Worm (Caenorhabditis elegans) whole organism, L2 larva: ENCODE measurements around the gene der-2.

Experiments used
- C34F6.9 ChIP-seq: fragments of 150-350 bp; optimal IDR thresholded peaks from 2 replicates; lab custom pipeline; 2014; ENCODE audit warnings: missing biosample characterization, missing genetic modification characterization
- F13H6.1 ChIP-seq: sonication (generic microtip); optimal IDR thresholded peaks from 2 replicates; lab custom pipeline; 2016; ENCODE audit warnings: missing genetic modification characterization, missing compliant biosample characterization
- Y55F3AM.14 ChIP-seq: fragments of 200-800 bp; sonication (Bioruptor generic); optimal IDR thresholded peaks from 2 replicates; lab custom pipeline; 2018; ENCODE audit warnings: mild to moderate bottlenecking, missing genetic modification characterization, missing compliant biosample characterization
- ZK546.5 ChIP-seq: sonication (generic microtip); optimal IDR thresholded peaks from 2 replicates; lab custom pipeline; 2017; ENCODE audit warnings: missing biosample characterization, missing genetic modification characterization
- aly-2 ChIP-seq: fragments of 150-350 bp; optimal IDR thresholded peaks from 2 replicates; lab custom pipeline; 2014; ENCODE audit warnings: missing biosample characterization, missing genetic modification characterization
- ama-1 ChIP-seq: fragments of 150-350 bp; optimal IDR thresholded peaks from 2 replicates; lab custom pipeline; 2018; ENCODE audit warnings: inconsistent platforms
- blmp-1 ChIP-seq: sonication (generic microtip); optimal IDR thresholded peaks from 2 replicates; lab custom pipeline; 2017; ENCODE audit warnings: missing genetic modification characterization, mild to moderate bottlenecking, missing compliant biosample characterization, antibody characterized with exemption, moderate library complexity; ENCODE audit not compliant: insufficient read depth
- ceh-16 ChIP-seq: fragments of 150-350 bp; optimal IDR thresholded peaks from 2 replicates; lab custom pipeline; 2014; ENCODE audit warnings: missing biosample characterization, missing genetic modification characterization
- ceh-82 ChIP-seq: fragments of 150-350 bp; optimal IDR thresholded peaks from 2 replicates; lab custom pipeline; 2014; ENCODE audit warnings: missing biosample characterization, missing genetic modification characterization
- crh-2 ChIP-seq: sonication (generic microtip); optimal IDR thresholded peaks from 2 replicates; lab custom pipeline; 2017; ENCODE audit warnings: missing biosample characterization, missing genetic modification characterization
- dmd-4 ChIP-seq: sonication (generic microtip); optimal IDR thresholded peaks from 2 replicates; lab custom pipeline; 2017; ENCODE audit warnings: missing biosample characterization, missing genetic modification characterization
- egl-27 ChIP-seq: sonication (generic microtip); optimal IDR thresholded peaks from 3 replicates; lab custom pipeline; 2017; ENCODE audit warnings: missing biosample characterization, missing genetic modification reagents, missing genetic modification characterization
- elt-3 ChIP-seq: sonication (generic microtip); optimal IDR thresholded peaks from 2 replicates; lab custom pipeline; 2017; ENCODE audit warnings: missing biosample characterization, missing genetic modification characterization
- fos-1 ChIP-seq: fragments of 150-350 bp; optimal IDR thresholded peaks from 2 replicates; lab custom pipeline; 2014; ENCODE audit warnings: missing biosample characterization, missing genetic modification characterization
- gmeb-1 ChIP-seq: fragments of 150-350 bp; optimal IDR thresholded peaks from 2 replicates; lab custom pipeline; 2014; ENCODE audit warnings: missing biosample characterization, missing genetic modification characterization
- lin-39 ChIP-seq: fragments of 150-350 bp; optimal IDR thresholded peaks from 2 replicates; lab custom pipeline; 2014; ENCODE audit warnings: missing biosample characterization, missing genetic modification reagents, missing genetic modification characterization
- lsy-2 ChIP-seq, 2 experiments: fragments of 150-350 bp in 1 of 2; sonication (generic microtip) in 1 of 2; optimal IDR thresholded peaks; 2 replicates each; lab custom pipeline; 2014 to 2017; ENCODE audit warnings: missing biosample characterization in 2 of 2, missing genetic modification characterization in 2 of 2
- mab-5 ChIP-seq: fragments of 150-350 bp; optimal IDR thresholded peaks from 2 replicates; lab custom pipeline; 2014; ENCODE audit warnings: missing biosample characterization, missing genetic modification characterization
- mbf-1 ChIP-seq: sonication (generic microtip); optimal IDR thresholded peaks from 2 replicates; lab custom pipeline; 2017; ENCODE audit warnings: missing biosample characterization, missing genetic modification characterization
- mdl-1 ChIP-seq, 2 experiments: fragments of 150-350 bp in 1 of 2; sonication (generic microtip) in 1 of 2; optimal IDR thresholded peaks; 2 replicates each; lab custom pipeline; 2017; ENCODE audit warnings: missing biosample characterization in 2 of 2, missing genetic modification characterization in 2 of 2
- nhr-10 ChIP-seq: sonication (generic microtip); optimal IDR thresholded peaks from 2 replicates; lab custom pipeline; 2017; ENCODE audit warnings: missing biosample characterization, missing genetic modification characterization
- nhr-11 ChIP-seq: fragments of 150-350 bp; optimal IDR thresholded peaks from 2 replicates; lab custom pipeline; 2014; ENCODE audit warnings: missing biosample characterization, missing genetic modification characterization
- nhr-12 ChIP-seq: fragments of 150-350 bp; optimal IDR thresholded peaks from 2 replicates; lab custom pipeline; 2014; ENCODE audit warnings: missing biosample characterization, missing genetic modification characterization
- nhr-129 ChIP-seq: fragments of 150-350 bp; optimal IDR thresholded peaks from 2 replicates; lab custom pipeline; 2014; ENCODE audit warnings: missing biosample characterization, missing genetic modification characterization
- nhr-21 ChIP-seq: fragments of 150-350 bp; optimal IDR thresholded peaks from 2 replicates; lab custom pipeline; 2014; ENCODE audit warnings: missing biosample characterization, missing genetic modification characterization
- nhr-23 ChIP-seq: fragments of 150-350 bp; optimal IDR thresholded peaks from 2 replicates; lab custom pipeline; 2014; ENCODE audit warnings: missing biosample characterization, missing genetic modification reagents, missing genetic modification characterization
- nhr-25 ChIP-seq: fragments of 150-350 bp; sonication (generic microtip); optimal IDR thresholded peaks from 3 replicates; lab custom pipeline; 2014; ENCODE audit warnings: missing biosample characterization, missing genetic modification characterization
- peb-1 ChIP-seq: fragments of 150-350 bp; optimal IDR thresholded peaks from 2 replicates; lab custom pipeline; 2014; ENCODE audit warnings: missing biosample characterization, missing genetic modification characterization
- skn-1 ChIP-seq: sonication (generic microtip); optimal IDR thresholded peaks from 2 replicates; lab custom pipeline; 2017; ENCODE audit warnings: missing biosample characterization, missing genetic modification characterization
- sma-3 ChIP-seq: sonication (generic microtip); optimal IDR thresholded peaks from 2 replicates; lab custom pipeline; 2016; ENCODE audit warnings: missing genetic modification reagents, missing genetic modification characterization, missing compliant biosample characterization
- sma-9 ChIP-seq, 2 experiments: fragments of 150-350 bp in 1 of 2; sonication (generic microtip) in 1 of 2; optimal IDR thresholded peaks; 2 replicates each; lab custom pipeline; 2014 to 2016; ENCODE audit warnings: missing genetic modification characterization in 2 of 2, mild to moderate bottlenecking in 1 of 2, missing biosample characterization in 1 of 2, missing compliant biosample characterization in 1 of 2, missing genetic modification reagents in 1 of 2, moderate library complexity in 1 of 2
- snpc-4 ChIP-seq: fragments of 150-350 bp; optimal IDR thresholded peaks from 2 replicates; lab custom pipeline; 2014; ENCODE audit warnings: missing biosample characterization, missing genetic modification characterization
- unc-39 ChIP-seq: fragments of 150-350 bp; optimal IDR thresholded peaks from 2 replicates; lab custom pipeline; 2014; ENCODE audit warnings: missing biosample characterization, missing genetic modification characterization
- unc-55 ChIP-seq: fragments of 150-350 bp; sonication (generic microtip); optimal IDR thresholded peaks from 3 replicates; lab custom pipeline; 2014; ENCODE audit warnings: missing biosample characterization, missing genetic modification reagents, missing genetic modification characterization
- unc-62 ChIP-seq: fragments of 150-350 bp; optimal IDR thresholded peaks from 2 replicates; lab custom pipeline; 2014; ENCODE audit warnings: missing biosample characterization, missing genetic modification reagents, missing genetic modification characterization
- zag-1 ChIP-seq: fragments of 150-350 bp; optimal IDR thresholded peaks from 2 replicates; lab custom pipeline; 2014; ENCODE audit warnings: missing biosample characterization, missing genetic modification characterization
- ztf-1 ChIP-seq: fragments of 200-800 bp; sonication (Bioruptor generic); conservative IDR thresholded peaks from 2 replicates; pipeline ENCODE4 v1.3.6; 2022; ENCODE audit warnings: missing genetic modification characterization, missing compliant biosample characterization
- ztf-11 ChIP-seq: sonication (generic microtip); optimal IDR thresholded peaks from 2 replicates; lab custom pipeline; 2017; ENCODE audit warnings: missing biosample characterization, missing genetic modification characterization
- ztf-4 ChIP-seq: fragments of 150-350 bp; optimal IDR thresholded peaks from 2 replicates; lab custom pipeline; 2014; ENCODE audit warnings: missing biosample characterization, missing genetic modification characterization

Gene der-2

ce11 chrIII:7207903-7208497 lies 14.9 kb downstream of the der-2 start, which contains the start of gene rpl-6 (continued):
- no peak for TF ChIP-seq ztf-11 (tag; lab: Kevin White, UChicago)

- TF ChIP-seq sma-3 (GFP tag; lab: Kevin White, UChicago) (peak; percentile 27), sma-9 (GFP tag; optimal IDR thresholded peaks at IDR 0.05; lab: Kevin White, UChicago) (peak; percentile 50), sma-9 (tag; optimal IDR thresholded peaks at IDR 0.05; lab: Kevin White, UChicago) (no peak), nhr-25 (tag; lab: Kevin White, UChicago) (peak; percentile 67), gmeb-1 (tag; lab: Kevin White, UChicago) (peak; percentile 45), dmd-4 (tag; lab: Kevin White, UChicago) (no peak), elt-3 (no peak), egl-27 (peak; percentile 75), ztf-1 (GFP tag; lab: Robert Waterston, UW) (no peak), Y55F3AM.14 (GFP tag; lab: Kevin White, UChicago) (no peak), ZK546.5 (tag; lab: Kevin White, UChicago) (no peak), crh-2 (no peak), nhr-21 (tag; lab: Kevin White, UChicago) (peak; percentile 65), nhr-129 (tag; lab: Kevin White, UChicago) (no peak), skn-1 (tag; lab: Kevin White, UChicago) (no peak), zag-1 (tag; lab: Kevin White, UChicago) (no peak), blmp-1 (tag; lab: Kevin White, UChicago) (peak; percentile 6), mab-5 (no peak), nhr-10 (tag; lab: Kevin White, UChicago) (no peak), lin-39 (tag; lab: Kevin White, UChicago) (no peak), ceh-82 (tag; lab: Kevin White, UChicago) (no peak), fos-1 (tag; lab: Kevin White, UChicago) (peak; percentile 42), lsy-2 (tag; optimal IDR thresholded peaks at IDR 0.05; lab: Kevin White, UChicago) (peak in 1 of 2 experiments; percentile 20), aly-2 (tag; lab: Kevin White, UChicago) (no peak), unc-39 (tag; lab: Kevin White, UChicago) (no peak), peb-1 (tag; lab: Kevin White, UChicago) (no peak)
Observed at ce11 chrIII:7203130-7203775, 19.7 kb downstream of the der-2 start.

- TF ChIP-seq mbf-1 (tag; lab: Kevin White, UChicago) = no peak
- TF ChIP-seq blmp-1 (tag; lab: Kevin White, UChicago) = peak; percentile 99
- TF ChIP-seq egl-27 = peak; percentile 88
- TF ChIP-seq nhr-21 (tag; lab: Kevin White, UChicago) = peak; percentile 64
- TF ChIP-seq ceh-16 = peak; percentile 22
- TF ChIP-seq F13H6.1 (tag; lab: Kevin White, UChicago) = no peak
- TF ChIP-seq sma-3 (GFP tag; lab: Kevin White, UChicago) = peak; percentile 33
- no peak for TF ChIP-seq unc-55 (GFP tag; lab: Kevin White, UChicago)
- no peak for TF ChIP-seq nhr-12
- TF ChIP-seq nhr-25 (tag; lab: Kevin White, UChicago) = peak; percentile 90
- no peak for TF ChIP-seq C34F6.9
- peak; percentile 57 for TF ChIP-seq sma-9 (GFP tag; optimal IDR thresholded peaks at IDR 0.05; lab: Kevin White, UChicago)
- no peak for TF ChIP-seq sma-9 (tag; optimal IDR thresholded peaks at IDR 0.05; lab: Kevin White, UChicago)
- peak in 1 of 2 experiments; percentile 37 for TF ChIP-seq lsy-2 (tag; optimal IDR thresholded peaks at IDR 0.05; lab: Kevin White, UChicago)
- peak; percentile 27 for TF ChIP-seq fos-1 (tag; lab: Kevin White, UChicago)
- peak; percentile 39 for TF ChIP-seq crh-2
Observed at ce11 chrIII:7201378-7202256, 21.3 kb downstream of the der-2 start, which contains the start of gene dpy-31. TSS of gene dpy-31 (plus strand) at chrIII:7202206.

ce11 chrIII:7199467-7199866 lies 23.5 kb downstream of the der-2 start:
- no peak for TF ChIP-seq zag-1 (tag; lab: Kevin White, UChicago)
- TF ChIP-seq Y55F3AM.14 (GFP tag; lab: Kevin White, UChicago) = no peak
- no peak for TF ChIP-seq unc-62 (GFP tag; lab: Kevin White, UChicago)
- no peak for TF ChIP-seq ceh-82 (tag; lab: Kevin White, UChicago)
- no peak for TF ChIP-seq sma-9 (GFP tag; optimal IDR thresholded peaks at IDR 0.05; lab: Kevin White, UChicago)
- no peak for TF ChIP-seq sma-9 (tag; optimal IDR thresholded peaks at IDR 0.05; lab: Kevin White, UChicago)
- TF ChIP-seq nhr-21 (tag; lab: Kevin White, UChicago) = peak; percentile 64
- TF ChIP-seq ztf-4 (tag; lab: Kevin White, UChicago) = no peak
- no peak for TF ChIP-seq F13H6.1 (tag; lab: Kevin White, UChicago)
- TF ChIP-seq mdl-1 (tag; optimal IDR thresholded peaks at IDR 0.05; lab: Kevin White, UChicago) = peak in 1 of 2 experiments; percentile 2
- no peak for TF ChIP-seq fos-1 (tag; lab: Kevin White, UChicago)
- TF ChIP-seq ama-1 (lab: Kevin White, UChicago) = no peak
- no peak for TF ChIP-seq nhr-11
- TF ChIP-seq aly-2 (tag; lab: Kevin White, UChicago) = no peak
- no peak for TF ChIP-seq crh-2
- TF ChIP-seq gmeb-1 (tag; lab: Kevin White, UChicago) = no peak
- TF ChIP-seq lsy-2 (tag; optimal IDR thresholded peaks at IDR 0.05; lab: Kevin White, UChicago) = peak in 1 of 2 experiments; percentile 4
- no peak for TF ChIP-seq snpc-4 (tag; lab: Kevin White, UChicago)
- no peak for TF ChIP-seq ztf-11 (tag; lab: Kevin White, UChicago)
- TF ChIP-seq C34F6.9 = no peak
- no peak for TF ChIP-seq mab-5
- TF ChIP-seq unc-39 (tag; lab: Kevin White, UChicago) = no peak
- no peak for TF ChIP-seq nhr-23 (tag; lab: Kevin White, UChicago)
- TF ChIP-seq dmd-4 (tag; lab: Kevin White, UChicago) = no peak
- TF ChIP-seq blmp-1 (tag; lab: Kevin White, UChicago) = peak; percentile 93
